Worm (Caenorhabditis elegans): ENCODE measurements around the gene ZK1248.17.

DNA sequence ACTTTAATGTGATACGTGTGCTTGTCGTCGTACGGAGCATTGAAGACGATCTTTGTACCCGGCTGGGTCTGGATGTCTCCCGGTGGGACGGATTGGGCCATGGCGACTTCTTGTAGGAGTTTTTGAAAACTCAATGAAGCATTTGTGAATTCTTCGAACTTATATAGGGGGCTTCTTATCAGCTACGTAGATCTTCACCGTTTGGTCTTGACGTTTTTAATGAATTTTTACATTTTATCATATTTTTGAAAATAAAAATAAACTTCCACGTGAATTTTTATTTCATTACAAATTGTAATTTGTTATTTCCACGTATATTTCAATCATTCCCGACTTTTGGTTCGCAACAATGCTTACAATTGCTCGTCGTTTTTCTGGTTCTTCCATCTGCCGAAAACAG is 35.1 kb downstream of the ZK1248.17 start, which contains the start of the genes msp-64 and ZK1248.5:
- TF ChIP-seq attf-5 (GFP tag; optimal IDR thresholded peaks at IDR 0.05) (no peak), C06A6.2 (GFP tag; conservative IDR thresholded peaks at IDR 0.05) (no peak), ama-1 (optimal IDR thresholded peaks at IDR 0.05) (no peak), ama-1 (GFP tag; optimal IDR thresholded peaks at IDR 0.05) (no peak)
